Fruit fly (Drosophila melanogaster) whole organism, embryonic: ENCODE results near the gene Etfb.

ENCODE experiments used
- B-H2 ChIP-seq: fragments of 200-800 bp; sonication (Bioruptor generic); optimal IDR thresholded peaks from 2 replicates; lab custom pipeline; 2018; ENCODE audit warnings: missing biosample characterization, mild to moderate bottlenecking, missing genetic modification characterization
- C15 ChIP-seq: fragments of 200-800 bp; sonication (Bioruptor generic); IDR thresholded peaks from 3 replicates; pipeline ENCODE4 v1.3.6; 2022; ENCODE audit warnings: missing biosample characterization, missing genetic modification characterization
- CG10431 ChIP-seq: fragments of 200-800 bp; sonication (Bioruptor generic); optimal IDR thresholded peaks from 3 replicates; lab custom pipeline; 2018; ENCODE audit warnings: missing biosample characterization, mild to moderate bottlenecking, missing genetic modification characterization
- CG11247 ChIP-seq: fragments of 200-800 bp; sonication (Bioruptor generic); IDR thresholded peaks from 2 replicates; pipeline ENCODE4 v1.3.6; 2022; ENCODE audit warnings: missing biosample characterization, missing genetic modification characterization
- CG12659 ChIP-seq: fragments of 200-800 bp; sonication (Bioruptor generic); optimal IDR thresholded peaks from 3 replicates; lab custom pipeline; 2017; ENCODE audit warnings: mild to moderate bottlenecking, missing biosample characterization, missing genetic modification reagents, missing genetic modification characterization
- CG16779 ChIP-seq: fragments of 200-800 bp; sonication (Bioruptor generic); IDR thresholded peaks from 2 replicates; pipeline ENCODE4 v1.3.6; 2022; ENCODE audit warnings: missing biosample characterization, missing genetic modification characterization
- CG17385 ChIP-seq: fragments of 200-800 bp; sonication (Bioruptor generic); optimal IDR thresholded peaks from 3 replicates; lab custom pipeline; 2018; ENCODE audit warnings: missing biosample characterization, mild to moderate bottlenecking, missing genetic modification characterization
- CG18599 ChIP-seq: fragments of 200-800 bp; sonication (Bioruptor generic); optimal IDR thresholded peaks from 3 replicates; lab custom pipeline; 2017; ENCODE audit warnings: missing biosample characterization, missing genetic modification characterization, mild to moderate bottlenecking, moderate library complexity, missing genetic modification reagents
- CG31441 ChIP-seq: fragments of 200-800 bp; sonication (Bioruptor generic); IDR thresholded peaks from 2 replicates; pipeline ENCODE4 v1.3.6; 2022; ENCODE audit warnings: missing biosample characterization, missing genetic modification characterization
- CG3407 ChIP-seq: fragments of 200-800 bp; sonication (Bioruptor generic); optimal IDR thresholded peaks from 2 replicates; lab custom pipeline; 2018; ENCODE audit warnings: missing biosample characterization, mild to moderate bottlenecking, missing genetic modification characterization
- CG3726 ChIP-seq: fragments of 200-800 bp; sonication (Bioruptor generic); IDR thresholded peaks from 3 replicates; pipeline ENCODE4, ENCODE4 v1.3.6; 2022; ENCODE audit warnings: missing biosample characterization, missing genetic modification characterization
- CG7372 ChIP-seq: fragments of 200-800 bp; sonication (Bioruptor generic); IDR thresholded peaks from 2 replicates; pipeline ENCODE4 v1.3.6; 2022; ENCODE audit warnings: missing biosample characterization, missing genetic modification characterization
- CG8290 ChIP-seq, 3 experiments: fragments of 200-800 bp; sonication (Bioruptor generic); optimal IDR thresholded peaks; 2 replicates each; lab custom pipeline; 2016 to 2019; ENCODE audit warnings: missing biosample characterization in 3 of 3, missing genetic modification characterization in 3 of 3, mild to moderate bottlenecking in 2 of 3, moderate library complexity in 1 of 3
- CG8388 ChIP-seq: fragments of 200-800 bp; sonication (Bioruptor generic); optimal IDR thresholded peaks from 2 replicates; lab custom pipeline; 2019; ENCODE audit warnings: missing biosample characterization, mild to moderate bottlenecking, missing genetic modification characterization, moderate library complexity
- CG8478 ChIP-seq: fragments of >200 bp; optimal IDR thresholded peaks from 2 replicates; lab custom pipeline; 2018
- CG9727 ChIP-seq: fragments of 200-800 bp; sonication (Bioruptor generic); optimal IDR thresholded peaks from 3 replicates; lab custom pipeline; 2017; ENCODE audit warnings: missing biosample characterization, mild to moderate bottlenecking, missing genetic modification characterization
- CoRest ChIP-seq: fragments of 200-800 bp; sonication (Bioruptor generic); optimal IDR thresholded peaks from 3 replicates; lab custom pipeline; 2018; ENCODE audit warnings: missing biosample characterization, mild to moderate bottlenecking, missing genetic modification characterization, moderate library complexity
- ERR ChIP-seq: fragments of 200-800 bp; sonication (Bioruptor generic); optimal IDR thresholded peaks from 2 replicates; lab custom pipeline; 2016; ENCODE audit warnings: missing biosample characterization, missing genetic modification characterization
- HLH4C ChIP-seq: fragments of 200-800 bp; sonication (Bioruptor generic); IDR thresholded peaks from 3 replicates; pipeline ENCODE4 v1.3.6; 2022; ENCODE audit warnings: missing biosample characterization, missing genetic modification characterization; ENCODE audit not compliant: partially characterized antibody
- HmgZ ChIP-seq: fragments of 200-800 bp; sonication (Bioruptor generic); optimal IDR thresholded peaks from 2 replicates; lab custom pipeline; 2018; ENCODE audit warnings: missing biosample characterization, mild to moderate bottlenecking, missing genetic modification characterization
- Lpt ChIP-seq: fragments of >200 bp; optimal IDR thresholded peaks from 2 replicates; lab custom pipeline; 2018; ENCODE audit warnings: missing biosample characterization, missing genetic modification characterization
- Med ChIP-seq: fragments of 200-800 bp; sonication (Bioruptor generic); peaks from one replicate; lab custom pipeline; 2016; ENCODE audit warnings: missing biosample characterization, missing genetic modification characterization, mild to moderate bottlenecking, inconsistent platforms, moderate library complexity
- Meics ChIP-seq: fragments of 200-800 bp; sonication (Bioruptor generic); optimal IDR thresholded peaks from 2 replicates; lab custom pipeline; 2017; ENCODE audit warnings: missing biosample characterization, mild to moderate bottlenecking, missing genetic modification characterization
- NFAT ChIP-seq: fragments of 200-800 bp; sonication (Bioruptor generic); IDR thresholded peaks from 2 replicates; pipeline ENCODE4 v1.3.6; 2022; ENCODE audit warnings: missing biosample characterization, missing genetic modification characterization
- Neu2 ChIP-seq: fragments of 200-800 bp; sonication (Bioruptor generic); optimal IDR thresholded peaks from 3 replicates; lab custom pipeline; 2016; ENCODE audit warnings: missing biosample characterization, missing genetic modification characterization, borderline replicate concordance
- Optix ChIP-seq: fragments of 200-800 bp; sonication (Bioruptor generic); IDR thresholded peaks from 3 replicates; pipeline ENCODE4 v1.3.6; 2022; ENCODE audit warnings: missing biosample characterization, missing genetic modification characterization
- Pdp1 ChIP-seq, 2 experiments: fragments of 200-800 bp; sonication (Bioruptor generic); optimal IDR thresholded peaks; 3 replicates each; lab custom pipeline; 2016; ENCODE audit warnings: missing biosample characterization in 2 of 2, missing genetic modification characterization in 2 of 2, mild to moderate bottlenecking in 1 of 2, moderate library complexity in 1 of 2
- Poxn ChIP-seq: fragments of 200-800 bp; sonication (Bioruptor generic); IDR thresholded peaks from 2 replicates; pipeline ENCODE4 v1.3.6; 2022; ENCODE audit warnings: missing biosample characterization, missing genetic modification characterization
- Xbp1 ChIP-seq: fragments of 200-800 bp; sonication (Bioruptor generic); optimal IDR thresholded peaks from 3 replicates; lab custom pipeline; 2016; ENCODE audit warnings: missing biosample characterization, mild to moderate bottlenecking, missing genetic modification characterization
- YL-1 ChIP-seq: fragments of 200-800 bp; sonication (Bioruptor generic); optimal IDR thresholded peaks from 3 replicates; lab custom pipeline; 2017; ENCODE audit warnings: missing biosample characterization, mild to moderate bottlenecking, missing genetic modification characterization
- da ChIP-seq: fragments of 200-800 bp; sonication (Bioruptor generic); optimal IDR thresholded peaks from 2 replicates; lab custom pipeline; 2016; ENCODE audit warnings: missing biosample characterization, missing genetic modification characterization
- danr ChIP-seq: fragments of 200-800 bp; sonication (Bioruptor generic); IDR thresholded peaks from 2 replicates; pipeline ENCODE4 v1.3.6; 2022; ENCODE audit warnings: missing biosample characterization, missing genetic modification characterization
- exex ChIP-seq: fragments of 200-800 bp; sonication (Bioruptor generic); optimal IDR thresholded peaks from 4 replicates; lab custom pipeline; 2018; ENCODE audit warnings: missing biosample characterization, mild to moderate bottlenecking, missing genetic modification characterization, moderate library complexity
- grau ChIP-seq: fragments of 200-800 bp; optimal IDR thresholded peaks from 3 replicates; lab custom pipeline; 2019; ENCODE audit warnings: missing biosample characterization, mild to moderate bottlenecking, missing genetic modification characterization, moderate library complexity
- lab ChIP-seq: fragments of 200-800 bp; sonication (Bioruptor generic); optimal IDR thresholded peaks from 3 replicates; lab custom pipeline; 2017; ENCODE audit warnings: missing biosample characterization, missing genetic modification characterization, mild to moderate bottlenecking, moderate library complexity, missing genetic modification reagents
- lmd ChIP-seq: fragments of 200-800 bp; sonication (Bioruptor generic); IDR thresholded peaks from 2 replicates; pipeline ENCODE4 v1.3.6; 2022; ENCODE audit warnings: missing biosample characterization, missing genetic modification characterization
- mam ChIP-seq: fragments of 200-800 bp; sonication (Bioruptor generic); optimal IDR thresholded peaks from 3 replicates; lab custom pipeline; 2016; ENCODE audit warnings: missing biosample characterization, missing genetic modification characterization
- nom ChIP-seq: fragments of 200-800 bp; sonication (Bioruptor generic); optimal IDR thresholded peaks from 2 replicates; lab custom pipeline; 2017; ENCODE audit warnings: missing biosample characterization, missing genetic modification characterization, mild to moderate bottlenecking, moderate library complexity, missing genetic modification reagents
- pan ChIP-seq, 4 experiments: fragments of >200 bp in 3 of 4; fragments of 200-800 bp in 1 of 4; sonication (Bioruptor generic) in 1 of 4; optimal IDR thresholded peaks in 3 of 4; IDR thresholded peaks in 1 of 4; 2 replicates each; pipeline versions ENCODE4 v1.3.6 to Lab custom; 2017 to 2022; ENCODE audit warnings: missing biosample characterization in 2 of 4, missing genetic modification characterization in 2 of 4, mixed read lengths in 1 of 4
- pb ChIP-seq: fragments of 200-800 bp; sonication (Bioruptor generic); optimal IDR thresholded peaks from 3 replicates; lab custom pipeline; 2016; ENCODE audit warnings: missing biosample characterization, missing genetic modification characterization
- pfk ChIP-seq: fragments of 200-800 bp; sonication (Bioruptor generic); optimal IDR thresholded peaks from 2 replicates; lab custom pipeline; 2018; ENCODE audit warnings: missing biosample characterization, mild to moderate bottlenecking, missing genetic modification characterization, moderate library complexity
- pros ChIP-seq: fragments of 200-800 bp; sonication (Bioruptor generic); optimal IDR thresholded peaks from 3 replicates; lab custom pipeline; 2019; ENCODE audit warnings: missing biosample characterization, mild to moderate bottlenecking, missing genetic modification characterization, moderate library complexity
- sc ChIP-seq, 3 experiments: fragments of >200 bp in 2 of 3; fragments of 200-800 bp in 1 of 3; sonication (Bioruptor generic) in 1 of 3; optimal IDR thresholded peaks; 2 replicates in 2 of 3; 3 replicates in 1 of 3; lab custom pipeline; 2017; ENCODE audit warnings: mild to moderate bottlenecking in 1 of 3, missing biosample characterization in 1 of 3, missing genetic modification characterization in 1 of 3, missing genetic modification reagents in 1 of 3
- scrt ChIP-seq: fragments of 200-800 bp; sonication (Bioruptor generic); optimal IDR thresholded peaks from 2 replicates; lab custom pipeline; 2018; ENCODE audit warnings: missing biosample characterization, mild to moderate bottlenecking, missing genetic modification characterization, moderate library complexity
- sens ChIP-seq: fragments of 200-800 bp; sonication (Bioruptor generic); peaks from one replicate; lab custom pipeline; 2016; ENCODE audit warnings: missing biosample characterization, missing genetic modification characterization
- slou ChIP-seq: fragments of 200-800 bp; sonication (Bioruptor generic); optimal IDR thresholded peaks from 3 replicates; lab custom pipeline; 2016; ENCODE audit warnings: missing biosample characterization, missing genetic modification characterization
- stwl ChIP-seq: fragments of 200-800 bp; sonication (Bioruptor generic); optimal IDR thresholded peaks from 3 replicates; lab custom pipeline; 2018; ENCODE audit warnings: missing biosample characterization, mild to moderate bottlenecking, missing genetic modification characterization, moderate library complexity
- sug ChIP-seq: fragments of 200-800 bp; optimal IDR thresholded peaks from 2 replicates; lab custom pipeline; 2019; ENCODE audit warnings: missing biosample characterization, mild to moderate bottlenecking, missing genetic modification characterization, moderate library complexity
- tna ChIP-seq: fragments of 200-800 bp; sonication (Bioruptor generic); IDR thresholded peaks from 2 replicates; pipeline ENCODE4 v1.3.6; 2022; ENCODE audit warnings: missing biosample characterization, missing genetic modification characterization; ENCODE audit not compliant: partially characterized antibody
- ttk ChIP-seq: fragments of 200-800 bp; sonication (Bioruptor generic); IDR thresholded peaks from 2 replicates; pipeline ENCODE4 v2.1.2; 2022; ENCODE audit warnings: missing biosample characterization, missing genetic modification characterization

Gene Etfb

DNA sequence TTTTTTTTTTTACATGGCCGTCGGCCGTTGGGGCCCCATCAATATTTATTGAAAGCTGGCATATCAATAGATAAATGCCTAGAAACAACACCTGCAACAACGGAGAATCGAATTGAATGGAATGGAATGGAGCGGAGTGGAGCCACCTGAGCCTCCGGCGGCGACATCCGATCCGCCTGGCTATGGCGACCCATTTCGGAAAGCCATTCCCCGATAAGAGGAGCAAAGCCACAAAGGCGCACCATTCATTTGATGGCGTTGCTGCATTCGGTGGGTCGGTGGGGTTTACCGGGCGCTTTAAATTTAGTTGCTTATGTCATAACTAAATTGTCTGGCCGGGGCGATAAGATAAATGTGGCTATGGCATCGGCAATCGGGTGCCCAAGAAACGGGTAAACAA is 20.9 kb downstream of the Etfb start (continued):
- no peak for TF ChIP-seq pb
- no peak for TF ChIP-seq tna (GFP tag; lab: Robert Waterston, UW)
- no peak for TF ChIP-seq da (GFP tag; lab: Kevin White, UChicago)
- no peak for TF ChIP-seq HmgZ (tag; lab: Kevin White, UChicago)
- TF ChIP-seq Optix, result no peak
- TF ChIP-seq exex (tag; lab: Kevin White, UChicago), result peak; percentile 65
- TF ChIP-seq ttk (GFP tag; lab: Robert Waterston, UW), result no peak
- TF ChIP-seq lab (GFP tag; lab: Kevin White, UChicago), result peak; percentile 0
- TF ChIP-seq scrt (GFP tag; lab: Kevin White, UChicago), result no peak
- no peak for TF ChIP-seq pfk (GFP tag; lab: Kevin White, UChicago)
- no peak for TF ChIP-seq lmd
- TF ChIP-seq Poxn (GFP tag; lab: Robert Waterston, UW), result no peak
- no peak for TF ChIP-seq HLH4C (GFP tag; lab: Robert Waterston, UW)
- TF ChIP-seq CG3726 (GFP tag; lab: Robert Waterston, UW), result no peak
- TF ChIP-seq CG10431 (GFP tag; lab: Kevin White, UChicago), result no peak
- TF ChIP-seq stwl, result no peak
- no peak for TF ChIP-seq CG16779 (GFP tag; lab: Robert Waterston, UW)
- TF ChIP-seq Lpt (GFP tag; lab: Kevin White, UChicago), result no peak
- TF ChIP-seq Pdp1 (GFP tag; optimal IDR thresholded peaks at IDR 0.05; lab: Kevin White, UChicago), result peak in 1 of 2 experiments; percentile 94
- no peak for TF ChIP-seq danr (GFP tag; lab: Robert Waterston, UW)
- no peak for TF ChIP-seq CG17385 (GFP tag; lab: Kevin White, UChicago)
- no peak for TF ChIP-seq CG7372
- TF ChIP-seq mam (GFP tag; lab: Kevin White, UChicago), result no peak
- TF ChIP-seq YL-1 (GFP tag; lab: Kevin White, UChicago), result no peak
- TF ChIP-seq slou (GFP tag; lab: Kevin White, UChicago), result no peak
- TF ChIP-seq CG12659 (GFP tag; lab: Kevin White, UChicago), result no peak
- TF ChIP-seq sc (optimal IDR thresholded peaks at IDR 0.05; lab: Kevin White, UChicago), result no peak
- no peak for TF ChIP-seq sc (GFP tag; optimal IDR thresholded peaks at IDR 0.05; lab: Kevin White, UChicago)
- no peak for TF ChIP-seq CG8478 (lab: Kevin White, UChicago)
- TF ChIP-seq CG9727, result no peak
- no peak for TF ChIP-seq Xbp1 (GFP tag; lab: Kevin White, UChicago)
- no peak for TF ChIP-seq nom (GFP tag; lab: Kevin White, UChicago)
- TF ChIP-seq C15 (GFP tag; lab: Robert Waterston, UW), result no peak
- TF ChIP-seq CG3407, result no peak
- TF ChIP-seq grau (tag; lab: Kevin White, UChicago), result no peak
- no peak for TF ChIP-seq CG8388 (GFP tag; lab: Kevin White, UChicago)
- no peak for TF ChIP-seq CG11247
- no peak for TF ChIP-seq B-H2 (GFP tag; lab: Kevin White, UChicago)
- no peak for TF ChIP-seq CG18599 (GFP tag; lab: Kevin White, UChicago)
- TF ChIP-seq pros (GFP tag; lab: Kevin White, UChicago), result peak; percentile 3
- no peak for TF ChIP-seq CG31441
- TF ChIP-seq NFAT, result 0 out of 2 replicates have a peak, but pooled peaks have one; percentile 11
- peak; percentile 86 for TF ChIP-seq Med (GFP tag; lab: Kevin White, UChicago)
- no peak for TF ChIP-seq Neu2 (GFP tag; lab: Kevin White, UChicago)
- TF ChIP-seq ERR (GFP tag; lab: Kevin White, UChicago), result no peak
- no peak for TF ChIP-seq CoRest (tag; lab: Kevin White, UChicago)
- no peak for TF ChIP-seq CG8290 (GFP tag; optimal IDR thresholded peaks at IDR 0.05; lab: Kevin White, UChicago)
- TF ChIP-seq CG8290 (tag; optimal IDR thresholded peaks at IDR 0.05; lab: Kevin White, UChicago), result no peak
- no peak for TF ChIP-seq Meics (GFP tag; lab: Kevin White, UChicago)
- peak; percentile 67 for TF ChIP-seq sug (tag; lab: Kevin White, UChicago)
- no peak for TF ChIP-seq pan (optimal IDR thresholded peaks at IDR 0.05; lab: Kevin White, UChicago)
- no peak for TF ChIP-seq pan (GFP tag; optimal IDR thresholded peaks at IDR 0.05 in 1 of 2, IDR thresholded peaks at IDR 0.05 in 1 of 2)
- no peak for TF ChIP-seq sens (GFP tag; lab: Kevin White, UChicago)
